Fruit fly (Drosophila melanogaster) whole organism, embryonic: ENCODE data around the gene Sf3b3.

Experiments used
- Atf-2 ChIP-seq: fragments of 200-800 bp; sonication (Bioruptor generic); optimal IDR thresholded peaks from 2 replicates; lab custom pipeline; 2016; ENCODE audit warnings: missing biosample characterization, missing genetic modification characterization
- CG10209 ChIP-seq: fragments of 200-800 bp; sonication (Bioruptor generic); optimal IDR thresholded peaks from 3 replicates; lab custom pipeline; 2017; ENCODE audit warnings: missing biosample characterization, mild to moderate bottlenecking, missing genetic modification characterization, missing genetic modification reagents
- CG10979 ChIP-seq: fragments of 200-800 bp; sonication (Bioruptor generic); optimal IDR thresholded peaks from 2 replicates; lab custom pipeline; 2018; ENCODE audit warnings: missing biosample characterization, mild to moderate bottlenecking, missing genetic modification characterization, moderate library complexity
- CG11085 ChIP-seq: fragments of 200-800 bp; sonication (Bioruptor generic); IDR thresholded peaks from 2 replicates; pipeline ENCODE4 v1.3.6; 2022; ENCODE audit warnings: missing biosample characterization, missing genetic modification characterization
- CG12104 ChIP-seq: fragments of 200-800 bp; sonication (Bioruptor generic); optimal IDR thresholded peaks from 3 replicates; lab custom pipeline; 2016; ENCODE audit warnings: missing biosample characterization, missing genetic modification characterization
- CG14860 ChIP-seq: fragments of 200-800 bp; sonication (Bioruptor generic); IDR thresholded peaks from 3 replicates; pipeline ENCODE4 v1.3.6; 2022; ENCODE audit warnings: missing biosample characterization, missing genetic modification characterization; ENCODE audit not compliant: partially characterized antibody
- CG15073 ChIP-seq: fragments of 200-800 bp; sonication (Bioruptor generic); optimal IDR thresholded peaks from 2 replicates; lab custom pipeline; 2016; ENCODE audit warnings: missing biosample characterization, missing genetic modification characterization
- CG1603 ChIP-seq: fragments of 200-800 bp; sonication (Bioruptor generic); optimal IDR thresholded peaks from 2 replicates; lab custom pipeline; 2019; ENCODE audit warnings: missing biosample characterization, mild to moderate bottlenecking, missing genetic modification characterization, moderate library complexity
- CG2875 ChIP-seq: fragments of 200-800 bp; sonication (Bioruptor generic); optimal IDR thresholded peaks from 2 replicates; lab custom pipeline; 2017; ENCODE audit warnings: missing biosample characterization, mild to moderate bottlenecking, missing genetic modification characterization, missing genetic modification reagents
- CG33213 ChIP-seq: fragments of 200-800 bp; sonication (Bioruptor generic); optimal IDR thresholded peaks from 3 replicates; lab custom pipeline; 2016; ENCODE audit warnings: missing biosample characterization, missing genetic modification characterization
- CG34224 ChIP-seq: fragments of 200-800 bp; sonication (Bioruptor generic); IDR thresholded peaks from 3 replicates; pipeline ENCODE4 v1.3.6; 2022; ENCODE audit warnings: missing biosample characterization, missing genetic modification characterization; ENCODE audit not compliant: partially characterized antibody
- CG4424 ChIP-seq: fragments of 200-800 bp; sonication (Bioruptor generic); optimal IDR thresholded peaks from 3 replicates; lab custom pipeline; 2016; ENCODE audit warnings: missing biosample characterization, missing genetic modification characterization
- CG4730 ChIP-seq: fragments of 200-800 bp; sonication (Bioruptor generic); IDR thresholded peaks from 2 replicates; pipeline ENCODE4 v1.3.6; 2022; ENCODE audit warnings: missing biosample characterization, missing genetic modification characterization
- CG5953 ChIP-seq: fragments of 200-800 bp; sonication (Bioruptor generic); IDR thresholded peaks from 2 replicates; pipeline ENCODE4 v1.3.6; 2022; ENCODE audit warnings: missing biosample characterization, missing genetic modification characterization
- CG7987 ChIP-seq: fragments of 200-800 bp; sonication (Bioruptor generic); optimal IDR thresholded peaks from 2 replicates; lab custom pipeline; 2018; ENCODE audit warnings: missing biosample characterization, mild to moderate bottlenecking, missing genetic modification characterization, moderate library complexity
- CoRest ChIP-seq: fragments of 200-800 bp; sonication (Bioruptor generic); optimal IDR thresholded peaks from 3 replicates; lab custom pipeline; 2018; ENCODE audit warnings: missing biosample characterization, mild to moderate bottlenecking, missing genetic modification characterization, moderate library complexity
- CrebB ChIP-seq: fragments of 200-800 bp; sonication (Bioruptor generic); optimal IDR thresholded peaks from 3 replicates; lab custom pipeline; 2018; ENCODE audit warnings: missing biosample characterization, mild to moderate bottlenecking, missing genetic modification characterization
- Dip2 ChIP-seq: fragments of 200-800 bp; sonication (Bioruptor generic); IDR thresholded peaks from 2 replicates; pipeline ENCODE4 v1.3.6; 2022; ENCODE audit warnings: missing biosample characterization, missing genetic modification characterization
- Doc2 ChIP-seq: fragments of 200-800 bp; sonication (Bioruptor generic); IDR thresholded peaks from 2 replicates; pipeline ENCODE4 v1.3.6; 2022; ENCODE audit warnings: missing biosample characterization, missing genetic modification characterization
- E2f1 ChIP-seq: fragments of 200-800 bp; sonication (Bioruptor generic); IDR thresholded peaks from 2 replicates; pipeline ENCODE4 v1.3.6; 2022; ENCODE audit warnings: missing biosample characterization, missing genetic modification characterization
- E2f2 ChIP-seq: fragments of 200-800 bp; sonication (Bioruptor generic); IDR thresholded peaks from 2 replicates; pipeline ENCODE4 v1.3.6; 2022; ENCODE audit warnings: missing biosample characterization, missing genetic modification characterization
- HHEX ChIP-seq: fragments of 200-800 bp; sonication (Bioruptor generic); optimal IDR thresholded peaks from 3 replicates; lab custom pipeline; 2017; ENCODE audit warnings: missing biosample characterization, mild to moderate bottlenecking, missing genetic modification characterization, missing genetic modification reagents
- HLH4C ChIP-seq: fragments of 200-800 bp; sonication (Bioruptor generic); IDR thresholded peaks from 3 replicates; pipeline ENCODE4 v1.3.6; 2022; ENCODE audit warnings: missing biosample characterization, missing genetic modification characterization; ENCODE audit not compliant: partially characterized antibody
- HLHmδ ChIP-seq: fragments of 200-800 bp; sonication (Bioruptor generic); optimal IDR thresholded peaks from 2 replicates; lab custom pipeline; 2018; ENCODE audit warnings: missing biosample characterization, mild to moderate bottlenecking, missing genetic modification characterization, moderate library complexity
- Hr3 ChIP-seq: fragments of 200-800 bp; sonication (Bioruptor generic); optimal IDR thresholded peaks from 3 replicates; lab custom pipeline; 2016; ENCODE audit warnings: missing biosample characterization, missing genetic modification characterization
- NC2α ChIP-seq: fragments of 200-800 bp; sonication (Bioruptor generic); optimal IDR thresholded peaks from 2 replicates; lab custom pipeline; 2016; ENCODE audit warnings: missing biosample characterization, missing genetic modification characterization
- NFAT ChIP-seq: fragments of 200-800 bp; sonication (Bioruptor generic); IDR thresholded peaks from 2 replicates; pipeline ENCODE4 v1.3.6; 2022; ENCODE audit warnings: missing biosample characterization, missing genetic modification characterization
- Rfx ChIP-seq: fragments of 200-800 bp; sonication (Bioruptor generic); IDR thresholded peaks from 2 replicates; pipeline ENCODE4 v1.3.6; 2022; ENCODE audit warnings: missing biosample characterization, missing genetic modification characterization
- Trl ChIP-seq, 3 experiments: fragments of >200 bp in 2 of 3; fragments of 200-800 bp in 1 of 3; sonication (Bioruptor generic) in 1 of 3; optimal IDR thresholded peaks; 2 replicates in 1 of 3; 3 replicates in 2 of 3; lab custom pipeline; 2016 to 2017; ENCODE audit warnings: missing biosample characterization in 1 of 3, missing genetic modification characterization in 1 of 3
- Xrp1 ChIP-seq: fragments of 200-800 bp; sonication (Bioruptor generic); IDR thresholded peaks from 2 replicates; pipeline ENCODE4 v1.3.6; 2022; ENCODE audit warnings: missing biosample characterization, missing genetic modification characterization
- aop ChIP-seq: fragments of 200-800 bp; sonication (Bioruptor generic); IDR thresholded peaks from 2 replicates; pipeline ENCODE4 v1.3.6; 2022; ENCODE audit warnings: missing biosample characterization, missing genetic modification characterization
- ap ChIP-seq: fragments of 200-800 bp; sonication (Bioruptor generic); IDR thresholded peaks from 2 replicates; pipeline ENCODE4 v1.3.6; 2022; ENCODE audit warnings: missing biosample characterization, missing genetic modification characterization
- br ChIP-seq: fragments of >200 bp; optimal IDR thresholded peaks from 2 replicates; lab custom pipeline; 2017
- cad ChIP-seq: fragments of >200 bp; optimal IDR thresholded peaks from 2 replicates; lab custom pipeline; 2017; ENCODE audit warnings: missing biosample characterization, missing genetic modification characterization
- crol ChIP-seq: fragments of 200-800 bp; sonication (Bioruptor generic); IDR thresholded peaks from 2 replicates; pipeline ENCODE4 v1.3.6; 2022; ENCODE audit warnings: missing biosample characterization, missing genetic modification characterization
- dm ChIP-seq: fragments of 200-800 bp; sonication (Bioruptor generic); optimal IDR thresholded peaks from 3 replicates; lab custom pipeline; 2016; ENCODE audit warnings: missing biosample characterization, missing genetic modification characterization
- en ChIP-seq: fragments of 200-800 bp; sonication (Bioruptor generic); optimal IDR thresholded peaks from 2 replicates; lab custom pipeline; 2016; ENCODE audit warnings: missing biosample characterization, missing genetic modification characterization
- gfzf ChIP-seq: fragments of 200-800 bp; sonication (Bioruptor generic); optimal IDR thresholded peaks from 2 replicates; lab custom pipeline; 2016; ENCODE audit warnings: missing biosample characterization, mild to moderate bottlenecking, missing genetic modification characterization, moderate library complexity
- h ChIP-seq: fragments of >200 bp; optimal IDR thresholded peaks from 2 replicates; lab custom pipeline; 2017
- jing ChIP-seq: fragments of 200-800 bp; sonication (Bioruptor generic); optimal IDR thresholded peaks from 2 replicates; lab custom pipeline; 2018; ENCODE audit warnings: missing biosample characterization, mild to moderate bottlenecking, missing genetic modification characterization
- lab ChIP-seq: fragments of 200-800 bp; sonication (Bioruptor generic); optimal IDR thresholded peaks from 3 replicates; lab custom pipeline; 2017; ENCODE audit warnings: missing biosample characterization, missing genetic modification characterization, mild to moderate bottlenecking, moderate library complexity, missing genetic modification reagents
- lola ChIP-seq, 3 experiments: fragments of >200 bp in 2 of 3; fragments of 200-800 bp in 1 of 3; sonication (Bioruptor generic) in 1 of 3; optimal IDR thresholded peaks; 2 replicates each; lab custom pipeline; 2017 to 2019; ENCODE audit warnings: missing biosample characterization in 3 of 3, missing genetic modification characterization in 3 of 3, mild to moderate bottlenecking in 1 of 3, moderate library complexity in 1 of 3
- row ChIP-seq: fragments of 200-800 bp; sonication (Bioruptor generic); IDR thresholded peaks from 3 replicates; pipeline ENCODE4 v1.3.6; 2022; ENCODE audit warnings: missing biosample characterization, missing genetic modification characterization
- salm ChIP-seq: fragments of 200-800 bp; sonication (Bioruptor generic); optimal IDR thresholded peaks from 2 replicates; lab custom pipeline; 2018; ENCODE audit warnings: missing biosample characterization, mild to moderate bottlenecking, missing genetic modification characterization
- sd ChIP-seq: fragments of 200-800 bp; sonication (Bioruptor generic); optimal IDR thresholded peaks from 3 replicates; lab custom pipeline; 2018; ENCODE audit warnings: missing biosample characterization, mild to moderate bottlenecking, missing genetic modification characterization, moderate library complexity
- tgo ChIP-seq: fragments of 200-800 bp; sonication (Bioruptor generic); IDR thresholded peaks from 3 replicates; pipeline ENCODE4 v1.3.6; 2022; ENCODE audit warnings: missing biosample characterization, missing genetic modification characterization
- ttk ChIP-seq: fragments of 200-800 bp; sonication (Bioruptor generic); IDR thresholded peaks from 2 replicates; pipeline ENCODE4 v2.1.2; 2022; ENCODE audit warnings: missing biosample characterization, missing genetic modification characterization
- vfl ChIP-seq: fragments of 200-800 bp; sonication (Bioruptor generic); optimal IDR thresholded peaks from 2 replicates; lab custom pipeline; 2016; ENCODE audit warnings: missing biosample characterization, missing genetic modification characterization
- wor ChIP-seq: fragments of 200-800 bp; sonication (Bioruptor generic); IDR thresholded peaks from 2 replicates; pipeline ENCODE4 v1.3.6; 2022; ENCODE audit warnings: missing biosample characterization, missing genetic modification characterization

Gene Sf3b3

DNA sequence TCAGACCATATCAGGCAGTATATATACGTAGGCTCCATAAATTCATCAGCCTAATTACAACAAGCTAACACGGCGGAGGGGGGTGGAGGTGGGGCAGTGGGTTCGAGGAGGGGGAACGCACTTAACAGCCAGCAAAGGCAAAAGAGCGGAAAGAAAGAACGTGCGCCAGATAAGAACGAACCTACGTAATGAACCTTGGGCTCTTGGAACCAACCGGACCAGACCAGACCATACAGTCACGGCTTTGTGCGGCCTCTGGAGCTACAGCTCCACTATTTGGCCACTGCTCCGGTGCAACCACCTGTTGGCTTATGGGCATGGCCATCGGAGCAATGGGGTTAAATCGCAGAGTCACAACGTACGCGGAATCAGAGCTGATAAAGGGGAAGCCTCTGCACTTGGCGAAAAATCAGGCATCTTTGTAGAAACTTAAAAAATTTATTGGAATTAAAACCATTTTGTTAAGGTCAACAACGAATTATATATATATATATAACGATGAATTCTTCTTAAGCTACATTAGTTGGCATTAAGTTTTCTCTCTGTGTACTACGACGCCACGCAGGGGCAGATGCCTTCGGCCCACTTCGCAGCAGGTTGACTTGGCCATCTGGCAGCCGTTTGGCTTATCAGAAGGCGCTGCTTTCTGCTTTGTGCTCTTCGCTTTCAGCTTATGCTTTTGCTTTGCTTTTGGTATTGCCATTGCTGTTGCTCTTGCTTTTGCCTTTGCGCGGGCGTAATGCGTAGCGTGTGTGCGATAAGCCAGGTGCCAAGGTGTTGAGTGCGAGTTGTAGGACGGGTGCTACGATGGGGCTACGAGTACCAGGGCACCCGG is 52.1 kb downstream of the Sf3b3 start (continued):
- TF ChIP-seq vfl (GFP tag; lab: Kevin White, UChicago) = peak; percentile 76
- no peak for TF ChIP-seq h (lab: Kevin White, UChicago)
- TF ChIP-seq wor (GFP tag; lab: Robert Waterston, UW) = peak; percentile 93
- peak; percentile 86 for TF ChIP-seq salm
- TF ChIP-seq ttk = peak; percentile 96
- TF ChIP-seq CG34224 (GFP tag; lab: Robert Waterston, UW) = no peak
- peak; percentile 91 for TF ChIP-seq ap (GFP tag; lab: Robert Waterston, UW)
- peak; percentile 42 for TF ChIP-seq Atf-2 (GFP tag; lab: Kevin White, UChicago)
- TF ChIP-seq CG4424 (GFP tag; lab: Kevin White, UChicago) = peak; percentile 91
- no peak for TF ChIP-seq gfzf (GFP tag; lab: Kevin White, UChicago)
- peak; percentile 82 for TF ChIP-seq jing (GFP tag; lab: Kevin White, UChicago)
- TF ChIP-seq cad (GFP tag; lab: Kevin White, UChicago) = no peak
- TF ChIP-seq CG1603 (tag; lab: Kevin White, UChicago) = peak; percentile 78
- peak; percentile 94 for TF ChIP-seq lab (GFP tag; lab: Kevin White, UChicago)
- TF ChIP-seq Doc2 (GFP tag; lab: Robert Waterston, UW) = peak; percentile 81
- TF ChIP-seq CG11085 (GFP tag; lab: Robert Waterston, UW) = peak; percentile 91
- peak; percentile 84 for TF ChIP-seq CG2875
- TF ChIP-seq Rfx (GFP tag; lab: Robert Waterston, UW) = peak; percentile 98
- peak; percentile 67 for TF ChIP-seq sd (tag; lab: Kevin White, UChicago)
- TF ChIP-seq tgo (GFP tag; lab: Robert Waterston, UW) = peak; percentile 97
- TF ChIP-seq row (GFP tag; lab: Robert Waterston, UW) = peak; percentile 99
- TF ChIP-seq CG7987 (GFP tag; lab: Kevin White, UChicago) = peak; percentile 22
- peak in 1 of 3 experiments; percentile 79 for TF ChIP-seq lola (GFP tag; optimal IDR thresholded peaks at IDR 0.05; lab: Kevin White, UChicago)
- TF ChIP-seq E2f2 (GFP tag; lab: Robert Waterston, UW) = peak; percentile 82
- TF ChIP-seq aop = peak; percentile 80; the same call in 1 of the 2 replicates
- peak; percentile 95 for TF ChIP-seq CoRest
- peak; percentile 93 for TF ChIP-seq NFAT (GFP tag; lab: Robert Waterston, UW)
- peak; percentile 96 for TF ChIP-seq CG4730 (GFP tag; lab: Robert Waterston, UW)
- TF ChIP-seq Dip2 = peak; percentile 54; the same call in 1 of the 2 replicates
- TF ChIP-seq CG14860 (GFP tag; lab: Robert Waterston, UW) = no peak
- peak; percentile 93 for TF ChIP-seq CG10209 (GFP tag; lab: Kevin White, UChicago)
- TF ChIP-seq CG33213 (GFP tag; lab: Kevin White, UChicago) = peak; percentile 43
- no peak for TF ChIP-seq HLH4C
- TF ChIP-seq CrebB (tag; lab: Kevin White, UChicago) = peak; percentile 76
- TF ChIP-seq br (lab: Kevin White, UChicago) = no peak
- TF ChIP-seq dm (GFP tag; lab: Kevin White, UChicago) = peak; percentile 20
- no peak for TF ChIP-seq NC2α (GFP tag; lab: Kevin White, UChicago)
- TF ChIP-seq CG10979 (tag; lab: Kevin White, UChicago) = peak; percentile 85
- peak; percentile 32 for TF ChIP-seq en (GFP tag; lab: Kevin White, UChicago)
- peak; percentile 88 for TF ChIP-seq HHEX (GFP tag; lab: Kevin White, UChicago)
- TF ChIP-seq CG5953 = peak; percentile 95
- peak; percentile 97 for TF ChIP-seq Xrp1 (GFP tag; lab: Robert Waterston, UW)
- peak; percentile 97 for TF ChIP-seq E2f1 (GFP tag; lab: Robert Waterston, UW)
- peak; percentile 55 for TF ChIP-seq CG15073 (GFP tag; lab: Kevin White, UChicago)
- TF ChIP-seq CG12104 (GFP tag; lab: Kevin White, UChicago) = peak; percentile 82
- TF ChIP-seq HLHmδ = peak; percentile 33
- TF ChIP-seq Hr3 = peak; percentile 96
- peak; percentile 92 for TF ChIP-seq crol
- no peak for TF ChIP-seq Trl (optimal IDR thresholded peaks at IDR 0.05; lab: Kevin White, UChicago)
- TF ChIP-seq Trl (GFP tag; optimal IDR thresholded peaks at IDR 0.05; lab: Kevin White, UChicago) = peak; percentile 72
